Worm (Caenorhabditis elegans) whole organism, early embryonic: ENCODE results near the gene C09H5.7.

Experiments
- F13C5.2 ChIP-seq: sonication (generic microtip); optimal IDR thresholded peaks from 2 replicates; lab custom pipeline; 2017; ENCODE audit warnings: mild to moderate bottlenecking, missing genetic modification characterization, inconsistent platforms, missing compliant biosample characterization
- ama-1 ChIP-seq: fragments of 150-350 bp; optimal IDR thresholded peaks from 2 replicates; lab custom pipeline; 2014
- ceh-36 ChIP-seq: sonication (generic microtip); optimal IDR thresholded peaks from 2 replicates; lab custom pipeline; 2016; ENCODE audit warnings: missing genetic modification characterization, inconsistent platforms, missing compliant biosample characterization
- tbx-37 ChIP-seq: fragments of 200-800 bp; sonication (Bioruptor generic); conservative IDR thresholded peaks from 2 replicates; pipeline ENCODE4 v1.3.6; 2022; ENCODE audit warnings: missing genetic modification reagents, missing genetic modification characterization, missing compliant biosample characterization
- tra-4 ChIP-seq: sonication (generic microtip); optimal IDR thresholded peaks from 2 replicates; lab custom pipeline; 2017; ENCODE audit warnings: missing genetic modification characterization, missing compliant biosample characterization

- TF ChIP-seq ama-1: no peak
- TF ChIP-seq F13C5.2 (tag; lab: Kevin White, UChicago): no peak
- TF ChIP-seq ceh-36 (tag; lab: Kevin White, UChicago): no peak
- no peak for TF ChIP-seq tra-4
- TF ChIP-seq tbx-37: no peak
Observed at ce11 chrV:8046706-8047105, 38.3 kb downstream of the C09H5.7 start, which contains the start of gene ZC513.3.
